Worm (Caenorhabditis elegans): ENCODE results near the gene C14A6.6.

- TF ChIP-seq ztf-16 (tag; optimal IDR thresholded peaks at IDR 0.05): no peak
- no peak for TF ChIP-seq pag-3 (tag; optimal IDR thresholded peaks at IDR 0.05; ENCODE audit: borderline replicate concordance)
Observed at ce11 chrV:18191128-18191527, 24.1 kb upstream of the C14A6.6 start, which contains the start of gene clec-42.

Measured in whole organism, late embryonic.